Fruit fly (Drosophila melanogaster) whole organism, adult: Measurements from ENCODE around the gene CG31826.
A peak's percentile ranks its signal among the peaks of the same experiment; 100 is the strongest.

Source experiments
- CG11617 ChIP-seq: fragments of 200-800 bp; sonication (Bioruptor generic); optimal IDR thresholded peaks from 2 replicates; lab custom pipeline; 2017; ENCODE audit warnings: mild to moderate bottlenecking, missing biosample characterization, missing genetic modification reagents, missing genetic modification characterization
- CG12768 ChIP-seq: fragments of 200-800 bp; sonication (Bioruptor generic); optimal IDR thresholded peaks from 2 replicates; lab custom pipeline; 2017; ENCODE audit warnings: missing biosample characterization, missing genetic modification characterization, mild to moderate bottlenecking, moderate library complexity, missing genetic modification reagents
- CG14711 ChIP-seq: fragments of 200-800 bp; sonication (Bioruptor generic); optimal IDR thresholded peaks from 2 replicates; lab custom pipeline; 2018; ENCODE audit warnings: missing biosample characterization, mild to moderate bottlenecking, missing genetic modification characterization, moderate library complexity
- CG1620 ChIP-seq: fragments of 200-800 bp; sonication (Bioruptor generic); optimal IDR thresholded peaks from 2 replicates; lab custom pipeline; 2016; ENCODE audit warnings: missing biosample characterization, missing genetic modification characterization
- CG33017 ChIP-seq: fragments of 200-800 bp; sonication (Bioruptor generic); optimal IDR thresholded peaks from 2 replicates; lab custom pipeline; 2018; ENCODE audit warnings: missing biosample characterization, mild to moderate bottlenecking, missing genetic modification characterization, moderate library complexity
- CG5204 ChIP-seq: fragments of 200-800 bp; sonication (Bioruptor generic); optimal IDR thresholded peaks from 2 replicates; lab custom pipeline; 2016; ENCODE audit warnings: missing biosample characterization, missing genetic modification characterization
- CG7045 ChIP-seq: fragments of 200-800 bp; sonication (Bioruptor generic); optimal IDR thresholded peaks from 2 replicates; lab custom pipeline; 2017; ENCODE audit warnings: missing biosample characterization, mild to moderate bottlenecking, missing genetic modification characterization
- CG7101 ChIP-seq: fragments of 200-800 bp; sonication (Bioruptor generic); optimal IDR thresholded peaks from 2 replicates; lab custom pipeline; 2018; ENCODE audit warnings: missing biosample characterization, mild to moderate bottlenecking, missing genetic modification characterization, moderate library complexity
- Clk ChIP-seq: fragments of 200-800 bp; sonication (Bioruptor generic); optimal IDR thresholded peaks from 2 replicates; lab custom pipeline; 2017; ENCODE audit warnings: missing biosample characterization, missing genetic modification characterization
- Crg-1 ChIP-seq: fragments of 200-800 bp; sonication (Bioruptor generic); optimal IDR thresholded peaks from 2 replicates; lab custom pipeline; 2016; ENCODE audit warnings: missing biosample characterization, missing genetic modification characterization
- Hr96 ChIP-seq: fragments of 200-800 bp; sonication (Bioruptor generic); optimal IDR thresholded peaks from 2 replicates; lab custom pipeline; 2016; ENCODE audit warnings: missing biosample characterization, missing genetic modification characterization
- Mnt ChIP-seq: fragments of 200-800 bp; sonication (Bioruptor generic); optimal IDR thresholded peaks from 2 replicates; lab custom pipeline; 2016; ENCODE audit warnings: missing biosample characterization, mild to moderate bottlenecking, missing genetic modification characterization
- bab1 ChIP-seq: fragments of 200-800 bp; sonication (Bioruptor generic); optimal IDR thresholded peaks from 3 replicates; lab custom pipeline; 2019; ENCODE audit warnings: missing biosample characterization, mild to moderate bottlenecking, missing genetic modification characterization, moderate library complexity
- cic ChIP-seq: fragments of 200-800 bp; sonication (Bioruptor generic); optimal IDR thresholded peaks from 2 replicates; lab custom pipeline; 2017; ENCODE audit warnings: missing biosample characterization, mild to moderate bottlenecking, missing genetic modification characterization, moderate library complexity
- cnc ChIP-seq, 2 experiments: fragments of >200 bp; optimal IDR thresholded peaks; 2 replicates each; lab custom pipeline; 2017
- kay ChIP-seq: fragments of 200-800 bp; sonication (Bioruptor generic); peaks from one replicate; lab custom pipeline; 2016; ENCODE audit warnings: missing biosample characterization, missing genetic modification characterization, borderline replicate concordance
- ovo ChIP-seq: fragments of 200-800 bp; sonication (Bioruptor generic); optimal IDR thresholded peaks from 2 replicates; lab custom pipeline; 2016; ENCODE audit warnings: missing biosample characterization, missing genetic modification characterization
- pad ChIP-seq: fragments of 200-800 bp; sonication (Bioruptor generic); optimal IDR thresholded peaks from 3 replicates; lab custom pipeline; 2017; ENCODE audit warnings: missing biosample characterization, missing genetic modification characterization, mild to moderate bottlenecking, moderate library complexity, missing genetic modification reagents
- tj ChIP-seq: fragments of 200-800 bp; sonication (Bioruptor generic); optimal IDR thresholded peaks from 3 replicates; lab custom pipeline; 2017; ENCODE audit warnings: missing biosample characterization, mild to moderate bottlenecking, missing genetic modification characterization, moderate library complexity

The CG31826 gene

DNA sequence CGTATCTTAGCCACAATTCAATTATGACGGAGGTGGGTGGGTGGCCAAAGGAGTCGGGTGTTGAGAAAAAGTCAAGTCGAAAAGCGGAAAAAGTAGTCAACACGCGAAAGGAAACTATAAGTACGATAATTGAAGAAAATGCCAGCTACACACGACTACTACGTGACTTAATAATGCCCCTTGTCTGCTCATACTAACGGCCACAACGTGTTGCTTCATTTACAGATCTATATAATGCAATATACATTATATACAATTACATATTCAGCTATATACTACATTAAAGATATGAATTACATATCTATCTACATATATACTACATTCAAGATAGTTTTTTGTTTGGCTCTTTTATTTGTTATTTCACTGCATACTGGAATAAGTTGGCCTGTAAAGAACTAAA lies at the start of gene CG31826:
Gene CG31826 (minus strand): TSS at position 101 of the 400 bp plus-strand sequence.
- no peak for TF ChIP-seq tj (GFP tag; lab: Kevin White, UChicago)
- no peak for TF ChIP-seq CG5204 (GFP tag; lab: Kevin White, UChicago)
- no peak for TF ChIP-seq CG14711 (tag; lab: Kevin White, UChicago)
- no peak for TF ChIP-seq Clk
- no peak for TF ChIP-seq bab1
- no peak for TF ChIP-seq cnc (optimal IDR thresholded peaks at IDR 0.05; lab: Kevin White, UChicago)
- TF ChIP-seq CG7045 (GFP tag; lab: Kevin White, UChicago), result no peak
- no peak for TF ChIP-seq cic (GFP tag; lab: Kevin White, UChicago)
- no peak for TF ChIP-seq CG12768 (GFP tag; lab: Kevin White, UChicago)
- no peak for TF ChIP-seq Crg-1 (GFP tag; lab: Kevin White, UChicago)
- no peak for TF ChIP-seq pad (GFP tag; lab: Kevin White, UChicago)
- TF ChIP-seq CG7101, result no peak
- TF ChIP-seq kay (GFP tag; lab: Kevin White, UChicago), result no peak
- TF ChIP-seq CG11617, result no peak
- no peak for TF ChIP-seq CG33017 (tag; lab: Kevin White, UChicago)

DNA sequence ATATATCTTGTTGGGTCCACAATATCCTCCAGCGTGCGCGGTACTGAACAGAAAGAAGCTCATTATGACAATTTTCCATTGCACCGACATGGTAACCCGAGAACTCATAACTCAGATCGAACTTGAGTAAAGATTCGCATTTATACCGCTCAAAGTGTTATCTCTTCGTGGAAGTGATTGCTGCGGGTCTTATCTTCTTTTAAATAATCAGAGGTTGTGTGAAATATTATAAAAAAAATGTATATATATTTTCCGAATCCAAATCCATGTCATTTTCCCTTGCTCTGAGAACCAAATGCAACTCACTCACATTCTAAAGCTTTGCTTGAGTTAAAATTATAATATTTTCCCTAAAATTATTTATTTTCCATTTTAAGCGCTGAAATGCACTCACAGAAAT lies 39.1 kb upstream of the CG31826 start, which contains the start of gene CG42876:
Gene CG42876 (minus strand): TSS at position 101 of the 400 bp plus-strand sequence.
- TF ChIP-seq Clk, result no peak
- no peak for TF ChIP-seq CG14711 (tag; lab: Kevin White, UChicago)
- TF ChIP-seq Crg-1 (GFP tag; lab: Kevin White, UChicago), result no peak
- TF ChIP-seq CG5204 (GFP tag; lab: Kevin White, UChicago), result no peak
- no peak for TF ChIP-seq kay (GFP tag; lab: Kevin White, UChicago)
- no peak for TF ChIP-seq CG1620
- TF ChIP-seq pad (GFP tag; lab: Kevin White, UChicago), result no peak
- TF ChIP-seq cnc (optimal IDR thresholded peaks at IDR 0.05; lab: Kevin White, UChicago), result no peak
- no peak for TF ChIP-seq CG33017 (tag; lab: Kevin White, UChicago)
- TF ChIP-seq bab1, result no peak
- TF ChIP-seq CG7101, result no peak
- no peak for TF ChIP-seq CG12768 (GFP tag; lab: Kevin White, UChicago)

DNA sequence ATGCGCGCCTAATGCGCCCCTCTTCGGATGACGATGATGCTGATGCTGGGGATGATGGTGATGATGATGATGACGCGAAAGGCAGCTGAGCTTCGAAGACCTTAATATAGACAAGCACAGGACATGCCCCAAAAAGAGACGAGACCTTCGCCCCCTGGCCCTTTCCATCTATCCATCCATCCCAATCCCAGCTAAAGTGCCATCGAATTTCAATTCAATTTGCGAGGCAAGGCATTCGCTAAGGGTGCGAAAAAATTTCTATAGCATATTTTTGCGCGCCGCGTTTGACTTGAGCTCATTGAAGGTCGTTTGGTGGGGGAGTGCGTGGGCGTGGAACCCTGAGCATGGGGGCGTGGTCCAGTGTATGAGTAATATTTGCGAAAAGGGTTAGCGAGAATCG lies 23.4 kb upstream of the CG31826 start:
- TF ChIP-seq tj (GFP tag; lab: Kevin White, UChicago) (no peak), Clk (no peak), Mnt (GFP tag; lab: Kevin White, UChicago) (no peak)

DNA sequence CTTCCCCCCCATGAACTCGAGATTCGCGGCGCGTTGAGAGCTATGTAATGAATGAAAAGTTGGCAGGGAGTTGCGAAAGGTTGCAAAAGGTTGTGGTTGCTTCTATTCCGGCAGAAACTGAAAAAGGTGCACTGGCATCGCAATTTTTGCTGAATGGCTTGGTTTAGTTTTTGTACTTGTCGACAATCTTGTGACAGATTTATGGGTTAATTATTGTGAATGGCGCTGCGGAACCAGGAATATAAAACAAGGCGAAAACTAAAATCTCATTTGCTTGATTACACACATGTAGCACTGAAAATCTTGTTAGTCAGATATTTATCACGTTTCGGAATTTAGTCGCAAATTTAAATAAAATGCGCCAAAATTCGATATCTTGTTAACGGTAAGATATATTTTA lies 10.9 kb upstream of the CG31826 start, which contains the start of gene t-Grip91:
Gene t-Grip91 (plus strand): TSS at position 301 of the 400 bp plus-strand sequence.
- TF ChIP-seq CG7045 (GFP tag; lab: Kevin White, UChicago), result no peak
- no peak for TF ChIP-seq Mnt (GFP tag; lab: Kevin White, UChicago)
- TF ChIP-seq Clk, result no peak

DNA sequence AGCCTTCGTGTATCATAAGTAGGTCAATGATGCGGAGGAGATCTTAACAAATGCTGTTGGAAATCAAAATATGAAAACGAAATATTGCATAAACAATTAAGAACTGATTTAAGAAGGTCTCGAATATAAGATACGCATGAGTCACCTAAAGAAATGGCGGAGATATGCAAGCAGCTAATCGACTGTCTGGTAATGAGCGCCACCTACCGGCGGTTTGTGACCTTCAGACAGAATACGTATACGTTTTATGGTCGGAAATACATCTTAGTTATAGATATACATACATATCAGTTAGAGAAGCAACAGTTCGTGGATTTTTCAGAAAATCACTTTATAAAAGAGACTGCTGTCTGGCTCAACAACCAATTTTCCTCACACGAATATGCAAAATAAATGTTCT lies 10.1 kb upstream of the CG31826 start:
- TF ChIP-seq Mnt (GFP tag; lab: Kevin White, UChicago) (no peak), cnc (optimal IDR thresholded peaks at IDR 0.05; lab: Kevin White, UChicago) (no peak), CG7101 (no peak), tj (GFP tag; lab: Kevin White, UChicago) (no peak), CG11617 (no peak), CG14711 (tag; lab: Kevin White, UChicago) (no peak), Hr96 (GFP tag; lab: Kevin White, UChicago) (no peak), CG33017 (tag; lab: Kevin White, UChicago) (no peak)

DNA sequence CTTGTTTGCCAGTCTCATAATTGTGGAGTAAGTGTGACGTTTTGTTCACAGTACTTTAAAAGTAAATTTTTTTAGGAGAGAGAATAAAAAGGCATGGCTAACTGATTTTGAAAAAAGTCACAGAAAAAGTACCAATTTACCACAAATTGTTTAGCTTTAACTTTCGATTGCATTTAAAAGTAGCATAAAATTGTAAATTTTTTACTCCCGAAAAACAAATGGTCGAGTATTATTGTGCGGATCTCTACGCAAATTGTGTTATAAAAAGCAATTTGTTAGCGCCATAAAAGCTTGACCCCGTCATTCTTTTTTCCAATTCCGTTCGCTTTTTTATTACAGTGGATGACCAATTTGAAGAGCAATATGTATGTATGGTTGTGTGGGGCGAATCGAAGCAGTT lies 3.8 kb upstream of the CG31826 start, which contains the start of gene CG43760:
Gene CG43760 (minus strand): TSS at position 101 of the 400 bp plus-strand sequence.
- TF ChIP-seq CG7045 (GFP tag; lab: Kevin White, UChicago) (no peak), CG12768 (GFP tag; lab: Kevin White, UChicago) (no peak)

DNA sequence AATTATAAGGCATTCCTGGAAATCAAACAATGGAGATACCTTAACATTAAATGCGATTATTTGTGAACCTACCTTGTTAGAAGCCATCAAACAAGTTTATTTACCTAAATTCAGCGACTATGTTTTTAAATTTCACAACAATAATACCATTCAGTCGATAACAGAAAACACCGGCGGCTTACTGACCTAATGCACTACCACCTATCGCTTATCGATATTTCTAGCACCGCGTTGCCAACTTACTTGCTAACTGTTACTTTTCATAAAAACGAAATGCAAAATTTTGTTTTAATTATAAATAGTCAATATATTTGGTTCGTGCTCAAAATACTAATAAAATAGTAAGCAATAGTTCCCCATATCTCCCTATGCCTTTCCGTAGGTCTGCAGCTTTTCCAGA lies 1.9 kb downstream of the CG31826 start, which contains the start of gene Ku80:
Gene Ku80 (minus strand): TSS at position 182 of the 400 bp plus-strand sequence.
- TF ChIP-seq CG33017 (tag; lab: Kevin White, UChicago), result no peak
- peak; percentile 22 for TF ChIP-seq kay (GFP tag; lab: Kevin White, UChicago)

DNA sequence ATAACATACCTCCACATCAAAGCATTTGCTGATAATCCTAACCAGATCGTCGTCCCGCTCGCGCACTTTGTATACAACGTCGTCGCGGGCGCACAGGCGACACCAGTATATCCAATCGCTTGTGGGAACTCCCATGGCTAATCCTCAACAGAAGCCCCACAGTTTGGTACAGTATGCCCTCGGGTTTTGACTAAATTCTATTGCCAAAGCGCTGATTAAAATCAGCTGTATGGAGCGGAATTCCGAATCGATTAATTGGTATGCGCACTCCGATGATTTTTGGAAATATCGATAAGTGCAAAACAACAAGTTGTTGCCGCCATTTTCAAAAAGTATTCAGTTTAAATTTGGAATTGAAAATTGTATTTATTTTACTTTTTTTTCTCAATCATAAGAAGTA lies 4.8 kb downstream of the CG31826 start, which contains the start of gene wek:
Gene wek (minus strand): TSS at position 253 of the 400 bp plus-strand sequence.
- no peak for TF ChIP-seq ovo (GFP tag; lab: Kevin White, UChicago)
- no peak for TF ChIP-seq kay (GFP tag; lab: Kevin White, UChicago)
- no peak for TF ChIP-seq CG7101
- no peak for TF ChIP-seq CG12768 (GFP tag; lab: Kevin White, UChicago)
- TF ChIP-seq Mnt (GFP tag; lab: Kevin White, UChicago), result no peak
- no peak for TF ChIP-seq CG1620
- no peak for TF ChIP-seq tj (GFP tag; lab: Kevin White, UChicago)
- no peak for TF ChIP-seq CG14711 (tag; lab: Kevin White, UChicago)
- TF ChIP-seq CG33017 (tag; lab: Kevin White, UChicago), result no peak
- no peak for TF ChIP-seq Hr96 (GFP tag; lab: Kevin White, UChicago)
- TF ChIP-seq CG5204 (GFP tag; lab: Kevin White, UChicago), result no peak
